Fruit fly (Drosophila melanogaster) whole organism, embryonic: Measurements from ENCODE around the gene CG6028.

Source experiments
- CG11695 ChIP-seq: fragments of 200-800 bp; sonication (Bioruptor generic); IDR thresholded peaks from 3 replicates; pipeline ENCODE4 v1.3.6; 2022; ENCODE audit warnings: missing biosample characterization, missing genetic modification characterization
- CG11723 ChIP-seq: fragments of 200-800 bp; sonication (Bioruptor generic); optimal IDR thresholded peaks from 2 replicates; lab custom pipeline; 2017; ENCODE audit warnings: missing biosample characterization, mild to moderate bottlenecking, missing genetic modification characterization
- CG13296 ChIP-seq: fragments of 200-800 bp; sonication (Bioruptor generic); optimal IDR thresholded peaks from 3 replicates; lab custom pipeline; 2018; ENCODE audit warnings: missing biosample characterization, mild to moderate bottlenecking, missing genetic modification characterization
- CG14965 ChIP-seq: fragments of 200-800 bp; sonication (Bioruptor generic); optimal IDR thresholded peaks from 2 replicates; lab custom pipeline; 2016; ENCODE audit warnings: missing biosample characterization, missing genetic modification characterization, borderline replicate concordance
- CG16863 ChIP-seq: fragments of 200-800 bp; sonication (Bioruptor generic); optimal IDR thresholded peaks from 3 replicates; lab custom pipeline; 2016; ENCODE audit warnings: missing biosample characterization, missing genetic modification characterization
- cato ChIP-seq: fragments of 200-800 bp; sonication (Bioruptor generic); optimal IDR thresholded peaks from 2 replicates; lab custom pipeline; 2016; ENCODE audit warnings: missing biosample characterization, missing genetic modification characterization, borderline replicate concordance
- grn ChIP-seq: fragments of 200-800 bp; sonication (Bioruptor generic); optimal IDR thresholded peaks from 3 replicates; lab custom pipeline; 2017; ENCODE audit warnings: missing biosample characterization, missing genetic modification characterization
- klu ChIP-seq: fragments of 200-800 bp; sonication (Bioruptor generic); IDR thresholded peaks from 2 replicates; pipeline ENCODE4 v1.3.6; 2022; ENCODE audit warnings: missing biosample characterization, missing genetic modification characterization
- seq ChIP-seq: fragments of 200-800 bp; sonication (Bioruptor generic); IDR thresholded peaks from 2 replicates; pipeline ENCODE4 v1.3.6; 2022; ENCODE audit warnings: missing biosample characterization, missing genetic modification characterization
- sob ChIP-seq: fragments of 200-800 bp; sonication (Bioruptor generic); IDR thresholded peaks from 2 replicates; pipeline ENCODE4 v1.3.6; 2022; ENCODE audit warnings: missing biosample characterization, missing genetic modification characterization
- tin ChIP-seq: fragments of 200-800 bp; sonication (Bioruptor generic); optimal IDR thresholded peaks from 3 replicates; lab custom pipeline; 2016; ENCODE audit warnings: missing biosample characterization, missing genetic modification characterization
- wek ChIP-seq: fragments of 200-800 bp; sonication (Bioruptor generic); optimal IDR thresholded peaks from 3 replicates; lab custom pipeline; 2018; ENCODE audit warnings: missing biosample characterization, mild to moderate bottlenecking, missing genetic modification characterization, moderate library complexity

DNA sequence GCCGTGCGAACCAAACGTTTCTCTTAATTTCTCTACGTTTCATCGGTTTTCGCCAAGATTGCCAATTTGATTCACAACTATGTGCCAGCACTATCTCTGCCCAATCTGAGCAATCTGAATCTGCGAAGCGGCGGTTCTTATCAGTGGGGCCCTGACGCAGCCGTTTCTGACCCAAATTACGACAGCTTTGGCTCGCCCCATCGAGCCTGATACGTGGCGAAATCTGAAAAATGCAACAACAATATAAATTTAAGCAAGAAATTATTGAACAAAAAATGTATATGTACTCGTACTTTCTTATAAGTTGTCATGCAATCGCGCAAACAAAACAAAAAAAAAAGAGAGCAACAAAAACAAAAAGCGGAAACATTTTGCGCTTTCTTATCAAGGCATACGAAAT lies 48.4 kb downstream of the CG6028 start:
- TF ChIP-seq grn: no peak
- TF ChIP-seq CG16863 (GFP tag; lab: Kevin White, UChicago): no peak
- TF ChIP-seq seq (GFP tag; lab: Robert Waterston, UW): no peak
- TF ChIP-seq CG11695 (GFP tag; lab: Robert Waterston, UW): no peak
- TF ChIP-seq cato (GFP tag; lab: Kevin White, UChicago): no peak
- TF ChIP-seq klu: no peak
- TF ChIP-seq CG14965 (GFP tag; lab: Kevin White, UChicago): no peak
- TF ChIP-seq tin (GFP tag; lab: Kevin White, UChicago): no peak
- TF ChIP-seq sob (GFP tag; lab: Robert Waterston, UW): no peak
- no peak for TF ChIP-seq wek (GFP tag; lab: Kevin White, UChicago)
- TF ChIP-seq CG13296 (GFP tag; lab: Kevin White, UChicago): no peak
- no peak for TF ChIP-seq CG11723 (GFP tag; lab: Kevin White, UChicago)
